Worm (Caenorhabditis elegans): ENCODE measurements around the gene dnj-23.

Gene dnj-23

DNA sequence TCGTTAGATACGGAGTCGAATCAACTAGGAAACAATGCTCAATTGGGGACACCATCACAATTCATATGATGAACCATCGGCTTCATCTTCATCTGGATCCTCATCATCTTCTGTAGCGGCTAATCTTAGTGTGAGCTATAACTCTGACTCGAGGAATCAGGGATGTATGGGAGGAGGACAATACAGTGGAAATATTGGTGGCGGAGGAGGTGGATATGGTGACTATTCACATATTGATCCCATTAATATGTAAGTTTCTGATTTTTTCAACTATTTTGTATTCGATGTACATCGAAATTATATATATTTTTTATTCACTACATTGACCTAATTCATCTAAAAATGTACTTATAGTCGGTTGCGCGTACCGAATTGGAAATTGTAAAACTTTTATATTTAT is 19.0 kb upstream of the dnj-23 start:
- TF ChIP-seq ztf-4 (tag; optimal IDR thresholded peaks at IDR 0.05) (no peak), ama-1 (optimal IDR thresholded peaks at IDR 0.05) (peak; percentile 70), elt-1 (tag; optimal IDR thresholded peaks at IDR 0.05) (no peak), lin-39 (tag; optimal IDR thresholded peaks at IDR 0.05) (no peak), lsy-2 (tag; optimal IDR thresholded peaks at IDR 0.05) (no peak), nhr-11 (tag; optimal IDR thresholded peaks at IDR 0.05) (no peak), C34F6.9 (tag; optimal IDR thresholded peaks at IDR 0.05) (no peak), dmd-4 (tag; optimal IDR thresholded peaks at IDR 0.05) (no peak)

DNA sequence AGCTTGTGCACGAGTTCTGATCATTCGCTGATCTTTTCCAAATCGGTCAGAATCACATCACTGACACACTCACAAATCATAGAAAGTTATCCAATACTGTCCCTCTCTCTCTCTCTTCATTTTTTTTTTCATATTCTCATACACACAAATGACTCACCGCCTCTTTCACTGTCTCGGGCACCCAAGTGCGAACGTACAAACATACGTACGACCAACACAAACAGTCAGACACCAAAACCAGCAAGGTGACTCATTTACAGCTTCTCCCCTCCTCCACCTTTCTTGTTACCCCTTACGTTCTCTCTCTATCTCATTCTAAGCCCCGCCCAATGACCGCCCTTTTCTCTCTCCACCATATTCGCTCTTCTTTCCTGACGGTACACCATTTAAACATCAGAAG is 18.6 kb upstream of the dnj-23 start:
- peak; percentile 96 for TF ChIP-seq fos-1 (tag; optimal IDR thresholded peaks at IDR 0.05)
- TF ChIP-seq Y55F3AM.14 (GFP tag; optimal IDR thresholded peaks at IDR 0.05): no peak
- TF ChIP-seq blmp-1 (tag; optimal IDR thresholded peaks at IDR 0.05; ENCODE audit: insufficient read depth): peak; percentile 16

DNA sequence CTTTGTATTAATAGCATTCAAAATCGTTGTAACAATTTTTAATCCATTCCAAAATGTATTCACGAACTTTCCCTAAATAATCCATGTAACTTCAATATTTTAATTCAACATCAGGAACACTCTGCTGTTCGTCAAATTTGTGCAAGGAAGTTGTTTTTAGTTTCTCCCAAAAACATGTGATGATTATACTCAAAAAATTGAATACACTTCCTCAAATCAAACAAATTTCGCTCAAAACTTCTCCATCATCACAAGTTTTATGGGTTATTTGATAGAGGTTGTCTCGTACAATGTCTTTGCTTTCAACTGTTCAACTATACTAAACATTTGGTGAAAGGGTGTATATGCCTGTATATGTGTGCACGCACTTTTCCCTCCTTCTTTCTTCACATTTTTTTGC is 16.6 kb upstream of the dnj-23 start:
- TF ChIP-seq elt-3 (tag; optimal IDR thresholded peaks at IDR 0.05) (no peak), sma-3 (GFP tag; optimal IDR thresholded peaks at IDR 0.05) (no peak), fos-1 (tag; optimal IDR thresholded peaks at IDR 0.05) (peak; percentile 48), unc-55 (GFP tag; optimal IDR thresholded peaks at IDR 0.05) (no peak)

DNA sequence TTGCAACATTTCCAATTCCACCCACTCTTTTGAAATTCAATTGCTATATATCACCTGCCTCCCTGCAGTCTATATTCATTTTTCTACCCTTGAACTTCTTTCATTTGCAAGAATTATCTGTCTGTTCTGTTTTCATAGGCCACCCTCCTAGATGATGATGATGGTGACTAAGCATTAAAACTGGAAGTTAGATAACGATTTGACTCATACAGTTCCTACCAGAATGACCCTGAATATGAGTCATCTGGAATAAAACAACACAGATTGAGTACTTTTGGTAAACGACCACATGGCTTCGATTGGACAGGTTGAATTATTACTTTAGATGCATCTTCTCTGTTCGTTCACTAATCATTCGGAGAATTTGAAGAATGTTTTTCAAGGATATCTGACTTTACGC is 16.0 kb upstream of the dnj-23 start:
- TF ChIP-seq ceh-82 (tag; optimal IDR thresholded peaks at IDR 0.05): no peak
- no peak for TF ChIP-seq nhr-6 (tag; optimal IDR thresholded peaks at IDR 0.05)
- no peak for TF ChIP-seq sma-9 (GFP tag; optimal IDR thresholded peaks at IDR 0.05)
- no peak for TF ChIP-seq sma-9 (tag; optimal IDR thresholded peaks at IDR 0.05)
- TF ChIP-seq ceh-16 (tag; optimal IDR thresholded peaks at IDR 0.05): no peak
- TF ChIP-seq sma-3 (GFP tag; optimal IDR thresholded peaks at IDR 0.05): peak; percentile 51
- TF ChIP-seq unc-62 (GFP tag; optimal IDR thresholded peaks at IDR 0.05): no peak
- peak; percentile 50 for TF ChIP-seq fos-1 (tag; optimal IDR thresholded peaks at IDR 0.05)

DNA sequence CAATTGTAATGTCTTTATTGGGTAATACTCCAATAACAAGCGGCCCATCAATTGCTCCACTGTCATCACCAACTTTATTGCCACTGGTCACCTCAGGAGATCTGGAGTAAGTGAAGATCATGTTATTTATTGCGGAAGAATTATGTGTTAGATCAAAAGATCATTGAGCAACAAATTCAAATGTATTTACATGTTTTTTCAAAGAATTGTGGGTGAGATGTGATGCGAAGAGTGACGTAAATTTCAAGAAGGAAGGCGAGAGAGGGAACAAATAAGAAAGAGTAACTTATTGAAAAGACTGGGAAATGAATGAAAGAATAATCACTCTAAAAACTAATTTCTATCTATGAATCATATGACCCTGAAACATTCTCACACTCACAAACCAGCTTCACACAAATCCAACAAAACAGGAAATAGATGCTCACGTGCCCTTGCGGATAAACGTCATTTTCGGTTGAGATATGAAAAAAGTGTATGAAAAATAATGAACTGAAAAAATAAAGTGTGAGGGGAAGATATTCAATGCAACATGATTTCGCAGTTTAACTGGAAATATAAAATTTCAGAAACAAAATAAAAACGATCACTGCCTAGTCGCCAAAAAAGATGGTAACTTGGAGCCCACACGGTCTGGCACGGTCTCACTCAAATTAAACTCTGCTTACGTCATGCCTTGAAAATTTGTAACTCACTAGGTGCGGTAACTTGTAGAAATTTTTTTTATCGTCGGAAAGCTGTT is 12.6 kb upstream of the dnj-23 start:
- no peak for TF ChIP-seq R02D3.7 (tag; optimal IDR thresholded peaks at IDR 0.05)
- TF ChIP-seq sma-9 (GFP tag; optimal IDR thresholded peaks at IDR 0.05): peak; percentile 42
- no peak for TF ChIP-seq sma-9 (tag; optimal IDR thresholded peaks at IDR 0.05)
- peak; percentile 25 for TF ChIP-seq ztf-4 (tag; optimal IDR thresholded peaks at IDR 0.05)
- TF ChIP-seq nhr-25 (tag; optimal IDR thresholded peaks at IDR 0.05): no peak
- TF ChIP-seq sma-3 (GFP tag; optimal IDR thresholded peaks at IDR 0.05): no peak
- peak in 1 of 2 experiments; percentile 6 for TF ChIP-seq lsy-2 (tag; optimal IDR thresholded peaks at IDR 0.05)

DNA sequence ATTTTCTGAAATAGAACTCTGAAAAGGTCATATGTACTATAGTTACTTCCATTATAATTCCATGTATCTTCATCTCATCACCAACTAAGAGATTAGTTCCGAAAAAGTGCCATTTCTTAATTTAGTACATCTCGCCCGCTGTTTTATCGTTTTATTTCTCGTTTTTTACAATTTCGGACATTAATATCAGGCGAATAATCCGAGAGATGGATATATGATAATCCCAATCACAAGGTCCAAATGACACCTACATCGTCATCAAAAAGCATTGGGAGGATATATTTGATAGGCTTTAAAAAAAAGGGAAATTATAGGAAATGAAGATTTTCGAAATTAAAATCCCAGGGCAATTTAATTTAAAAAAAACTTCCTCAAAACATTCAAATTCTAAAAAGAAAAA is 11.9 kb upstream of the dnj-23 start:
- TF ChIP-seq lin-11 (tag; optimal IDR thresholded peaks at IDR 0.05): no peak
- no peak for TF ChIP-seq nhr-11 (tag; optimal IDR thresholded peaks at IDR 0.05)
- no peak for TF ChIP-seq nhr-10 (tag; optimal IDR thresholded peaks at IDR 0.05)
- no peak for TF ChIP-seq nhr-21 (tag; optimal IDR thresholded peaks at IDR 0.05)
- TF ChIP-seq mbf-1 (tag; optimal IDR thresholded peaks at IDR 0.05): no peak
- no peak for TF ChIP-seq ama-1 (optimal IDR thresholded peaks at IDR 0.05)
- TF ChIP-seq egl-27 (tag; optimal IDR thresholded peaks at IDR 0.05): no peak
- no peak for TF ChIP-seq aly-2 (tag; optimal IDR thresholded peaks at IDR 0.05)
- TF ChIP-seq C34F6.9 (tag; optimal IDR thresholded peaks at IDR 0.05): no peak
- no peak for TF ChIP-seq nhr-12 (tag; optimal IDR thresholded peaks at IDR 0.05)
- no peak for TF ChIP-seq nhr-237 (tag; optimal IDR thresholded peaks at IDR 0.05)
- TF ChIP-seq R02D3.7 (tag; optimal IDR thresholded peaks at IDR 0.05): no peak
- TF ChIP-seq F13H6.1 (tag; optimal IDR thresholded peaks at IDR 0.05): no peak
- TF ChIP-seq mab-5 (tag; optimal IDR thresholded peaks at IDR 0.05): no peak
- TF ChIP-seq ZK546.5 (tag; optimal IDR thresholded peaks at IDR 0.05): no peak
- TF ChIP-seq mdl-1 (tag; optimal IDR thresholded peaks at IDR 0.05): no peak
- no peak for TF ChIP-seq nhr-77 (tag; optimal IDR thresholded peaks at IDR 0.05)
